Worm (Caenorhabditis elegans) whole organism, late embryonic: ENCODE measurements around the gene Y43F8B.10.

ENCODE experiments used
- C08G9.2 ChIP-seq: sonication (generic microtip); optimal IDR thresholded peaks from 2 replicates; lab custom pipeline; 2016; ENCODE audit warnings: mild to moderate bottlenecking, missing genetic modification characterization, moderate library complexity, missing compliant biosample characterization
- C38D4.7 ChIP-seq: fragments of 200-800 bp; sonication (Bioruptor generic); optimal IDR thresholded peaks from 2 replicates; lab custom pipeline; 2018; ENCODE audit warnings: mild to moderate bottlenecking, missing genetic modification characterization, moderate library complexity, missing compliant biosample characterization
- F13H6.1 ChIP-seq: sonication (generic microtip); optimal IDR thresholded peaks from 2 replicates; lab custom pipeline; 2016; ENCODE audit warnings: missing genetic modification characterization, missing compliant biosample characterization
- K02D7.2 ChIP-seq: sonication (generic microtip); optimal IDR thresholded peaks from 2 replicates; lab custom pipeline; 2017; ENCODE audit warnings: mild to moderate bottlenecking, missing genetic modification characterization, missing compliant biosample characterization
- ahr-1 ChIP-seq: sonication (generic microtip); optimal IDR thresholded peaks from 2 replicates; lab custom pipeline; 2016; ENCODE audit warnings: missing genetic modification characterization, missing compliant biosample characterization
- ama-1 ChIP-seq: fragments of 150-350 bp; optimal IDR thresholded peaks from 2 replicates; lab custom pipeline; 2014
- ceh-14 ChIP-seq: sonication (generic microtip); optimal IDR thresholded peaks from 2 replicates; lab custom pipeline; 2016; ENCODE audit warnings: missing genotype, missing genetic modification characterization, missing compliant biosample characterization
- ceh-22 ChIP-seq: sonication (generic microtip); optimal IDR thresholded peaks from 2 replicates; lab custom pipeline; 2017; ENCODE audit warnings: missing biosample characterization, missing genetic modification characterization
- ceh-24 ChIP-seq: sonication (generic microtip); optimal IDR thresholded peaks from 2 replicates; lab custom pipeline; 2016; ENCODE audit warnings: mild to moderate bottlenecking, missing genetic modification characterization, missing compliant biosample characterization
- ceh-30 ChIP-seq: fragments of 150-350 bp; optimal IDR thresholded peaks from 2 replicates; lab custom pipeline; 2014; ENCODE audit warnings: missing biosample characterization, missing genetic modification characterization
- ceh-48 ChIP-seq: sonication (generic microtip); optimal IDR thresholded peaks from 2 replicates; lab custom pipeline; 2016; ENCODE audit warnings: missing genetic modification characterization, inconsistent platforms, missing compliant biosample characterization
- ceh-9 ChIP-seq: sonication (generic microtip); optimal IDR thresholded peaks from 2 replicates; lab custom pipeline; 2016; ENCODE audit warnings: mild to moderate bottlenecking, missing genetic modification characterization, inconsistent platforms, missing compliant biosample characterization
- dmd-4 ChIP-seq: sonication (generic microtip); optimal IDR thresholded peaks from 2 replicates; lab custom pipeline; 2016; ENCODE audit warnings: borderline replicate concordance, missing genetic modification characterization, missing compliant biosample characterization
- elt-2 ChIP-seq: sonication (generic microtip); optimal IDR thresholded peaks from 2 replicates; lab custom pipeline; 2016; ENCODE audit warnings: missing genetic modification reagents, missing genetic modification characterization, missing compliant biosample characterization
- ets-4 ChIP-seq: sonication (generic microtip); optimal IDR thresholded peaks from 2 replicates; lab custom pipeline; 2016; ENCODE audit warnings: missing genetic modification characterization, missing compliant biosample characterization
- fax-1 ChIP-seq: sonication (generic microtip); optimal IDR thresholded peaks from 2 replicates; lab custom pipeline; 2016; ENCODE audit warnings: missing genotype, missing genetic modification characterization, missing compliant biosample characterization
- fkh-6 ChIP-seq: sonication (generic microtip); optimal IDR thresholded peaks from 2 replicates; lab custom pipeline; 2016; ENCODE audit warnings: missing genetic modification characterization, missing compliant biosample characterization
- gmeb-2 ChIP-seq: sonication (generic microtip); optimal IDR thresholded peaks from 2 replicates; lab custom pipeline; 2016; ENCODE audit warnings: missing genetic modification characterization, inconsistent platforms, missing compliant biosample characterization
- hlh-15 ChIP-seq: sonication (generic microtip); optimal IDR thresholded peaks from 2 replicates; lab custom pipeline; 2016; ENCODE audit warnings: missing genetic modification characterization, missing compliant biosample characterization
- hlh-30 ChIP-seq: sonication (generic microtip); optimal IDR thresholded peaks from 2 replicates; lab custom pipeline; 2017; ENCODE audit warnings: antibody characterized with exemption, missing genetic modification characterization, missing compliant biosample characterization; ENCODE audit not compliant: insufficient read depth
- hlh-6 ChIP-seq: sonication (generic microtip); optimal IDR thresholded peaks from 2 replicates; lab custom pipeline; 2016; ENCODE audit warnings: missing genotype, missing genetic modification characterization, missing compliant biosample characterization
- hlh-8 ChIP-seq: sonication (generic microtip); optimal IDR thresholded peaks from 2 replicates; lab custom pipeline; 2016; ENCODE audit warnings: missing genotype, missing genetic modification characterization, missing compliant biosample characterization
- lim-6 ChIP-seq: sonication (generic microtip); optimal IDR thresholded peaks from 2 replicates; lab custom pipeline; 2016; ENCODE audit warnings: missing genetic modification characterization, missing compliant biosample characterization
- madf-2 ChIP-seq: sonication (generic microtip); optimal IDR thresholded peaks from 2 replicates; lab custom pipeline; 2017; ENCODE audit warnings: missing genetic modification characterization, missing compliant biosample characterization
- mec-3 ChIP-seq: sonication (generic microtip); optimal IDR thresholded peaks from 2 replicates; lab custom pipeline; 2016; ENCODE audit warnings: borderline replicate concordance, missing genetic modification characterization, missing compliant biosample characterization
- nfya-1 ChIP-seq: sonication (generic microtip); optimal IDR thresholded peaks from 2 replicates; lab custom pipeline; 2017; ENCODE audit warnings: missing genetic modification characterization, mild to moderate bottlenecking, missing compliant biosample characterization, antibody characterized with exemption, moderate library complexity
- nhr-11 ChIP-seq: fragments of 150-350 bp; optimal IDR thresholded peaks from 2 replicates; lab custom pipeline; 2014; ENCODE audit warnings: missing biosample characterization, missing genetic modification characterization
- pat-9 ChIP-seq: fragments of 200-800 bp; sonication (Bioruptor generic); optimal IDR thresholded peaks from 2 replicates; lab custom pipeline; 2018; ENCODE audit warnings: mild to moderate bottlenecking, missing genetic modification characterization, moderate library complexity, missing compliant biosample characterization
- pqm-1 ChIP-seq: sonication (generic microtip); optimal IDR thresholded peaks from 2 replicates; lab custom pipeline; 2016; ENCODE audit warnings: missing genetic modification characterization, missing compliant biosample characterization
- pros-1 ChIP-seq: fragments of 150-350 bp; optimal IDR thresholded peaks from 2 replicates; lab custom pipeline; 2014; ENCODE audit warnings: missing biosample characterization, missing genetic modification reagents, missing genetic modification characterization
- ref-2 ChIP-seq: sonication (generic microtip); optimal IDR thresholded peaks from 2 replicates; lab custom pipeline; 2016; ENCODE audit warnings: missing genetic modification characterization, missing compliant biosample characterization
- rnt-1 ChIP-seq: sonication (generic microtip); optimal IDR thresholded peaks from 2 replicates; lab custom pipeline; 2016; ENCODE audit warnings: missing genetic modification characterization, missing compliant biosample characterization
- sox-4 ChIP-seq: sonication (generic microtip); optimal IDR thresholded peaks from 2 replicates; lab custom pipeline; 2017; ENCODE audit warnings: mild to moderate bottlenecking, missing genetic modification characterization, inconsistent platforms, missing compliant biosample characterization
- syd-9 ChIP-seq: sonication (generic microtip); optimal IDR thresholded peaks from 2 replicates; lab custom pipeline; 2016; ENCODE audit warnings: mild to moderate bottlenecking, missing genetic modification characterization, moderate library complexity, missing compliant biosample characterization
- ttx-3 ChIP-seq: sonication (generic microtip); optimal IDR thresholded peaks from 2 replicates; lab custom pipeline; 2016; ENCODE audit warnings: missing genetic modification reagents, missing genetic modification characterization, missing compliant biosample characterization
- unc-3 ChIP-seq, 2 experiments: fragments of 200-800 bp in 1 of 2; sonication (Bioruptor generic) in 1 of 2; sonication (generic microtip) in 1 of 2; conservative IDR thresholded peaks in 1 of 2; optimal IDR thresholded peaks in 1 of 2; 2 replicates each; pipeline versions ENCODE4 v1.3.6 to Lab custom; 2016 to 2022; ENCODE audit warnings: missing compliant biosample characterization in 2 of 2, missing genetic modification characterization in 2 of 2, missing genetic modification reagents in 1 of 2
- zip-5 ChIP-seq: sonication (generic microtip); optimal IDR thresholded peaks from 2 replicates; lab custom pipeline; 2016; ENCODE audit warnings: missing genetic modification characterization, missing compliant biosample characterization
- ztf-16 ChIP-seq: sonication (generic microtip); optimal IDR thresholded peaks from 2 replicates; lab custom pipeline; 2017; ENCODE audit warnings: missing genetic modification characterization, missing compliant biosample characterization

The Y43F8B.10 gene

DNA sequence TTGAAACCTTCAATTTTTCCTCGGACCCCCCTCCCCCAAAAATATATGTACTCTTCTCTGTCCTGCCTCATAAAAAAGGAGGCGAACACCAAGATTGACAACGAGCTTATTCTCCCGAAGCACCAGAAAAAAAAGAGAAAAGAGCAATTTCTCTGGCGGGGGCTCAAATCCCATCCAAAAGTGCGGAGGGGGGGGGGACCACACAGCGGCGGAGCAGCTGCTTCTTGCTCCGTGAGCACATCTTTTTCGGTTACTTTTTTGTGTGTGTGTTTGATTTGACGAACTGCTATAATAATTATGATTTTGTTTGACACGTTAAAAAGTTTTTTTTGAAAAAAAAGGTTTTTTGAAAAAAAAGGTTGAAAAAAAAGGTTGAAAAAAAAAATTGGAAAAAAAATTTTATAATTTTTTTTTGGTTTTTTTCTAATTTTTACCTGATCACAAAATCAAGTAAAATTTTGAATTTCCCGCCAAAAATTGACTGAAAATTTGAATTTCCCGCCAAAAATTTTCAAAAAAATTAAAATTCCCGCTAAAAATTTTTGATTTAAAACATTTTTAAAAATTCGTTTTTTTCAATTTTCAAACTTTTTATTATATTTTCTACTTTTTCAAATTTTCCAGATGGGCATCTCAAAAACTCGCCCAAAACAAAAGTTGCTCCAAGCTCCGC, at the start of gene Y43F8B.10:
Y43F8B.10 (plus strand) TSS at position 623 of the 673 bp plus-strand sequence.
- TF ChIP-seq ama-1 (lab: Kevin White, UChicago) (no peak), ceh-9 (tag; lab: Kevin White, UChicago) (no peak), mec-3 (tag; lab: Kevin White, UChicago) (no peak), ceh-48 (tag; lab: Kevin White, UChicago) (no peak), ref-2 (no peak), syd-9 (tag; lab: Kevin White, UChicago) (no peak), pqm-1 (no peak), madf-2 (tag; lab: Kevin White, UChicago) (no peak), fkh-6 (no peak), F13H6.1 (no peak)

DNA sequence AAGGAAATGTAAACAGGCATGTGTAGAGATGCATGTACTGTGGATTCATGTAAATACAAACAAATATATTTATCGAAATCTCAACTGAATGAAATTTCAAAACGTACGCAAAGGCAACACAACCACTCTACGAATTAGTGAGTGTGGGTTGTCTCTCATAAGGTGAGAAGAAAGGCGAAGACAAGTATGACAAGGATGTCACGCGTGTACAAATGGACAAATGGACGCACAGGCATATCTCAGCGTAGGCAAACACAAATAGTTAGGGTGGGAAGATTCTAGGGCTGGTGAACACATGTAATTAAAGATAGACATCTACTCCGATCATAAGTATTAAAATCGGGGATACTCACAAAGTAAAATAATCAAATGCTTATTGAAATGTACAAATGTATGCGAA, 46.2 kb upstream of the Y43F8B.10 start:
- TF ChIP-seq pros-1 (tag; lab: Kevin White, UChicago) (no peak), ttx-3 (tag; lab: Kevin White, UChicago) (no peak), gmeb-2 (tag; lab: Kevin White, UChicago) (no peak), ceh-9 (tag; lab: Kevin White, UChicago) (no peak), ztf-16 (tag; lab: Kevin White, UChicago) (no peak), ceh-22 (tag; lab: Kevin White, UChicago) (no peak), unc-3 (GFP tag; conservative IDR thresholded peaks at IDR 0.05; lab: Robert Waterston, UW) (no peak), unc-3 (tag; optimal IDR thresholded peaks at IDR 0.05; lab: Kevin White, UChicago) (no peak), lim-6 (tag; lab: Kevin White, UChicago) (no peak), fkh-6 (no peak), pqm-1 (no peak), pat-9 (tag; lab: Kevin White, UChicago) (no peak), elt-2 (tag; lab: Kevin White, UChicago) (no peak)
- TF ChIP-seq, all 69 proteins: peak for 0

DNA sequence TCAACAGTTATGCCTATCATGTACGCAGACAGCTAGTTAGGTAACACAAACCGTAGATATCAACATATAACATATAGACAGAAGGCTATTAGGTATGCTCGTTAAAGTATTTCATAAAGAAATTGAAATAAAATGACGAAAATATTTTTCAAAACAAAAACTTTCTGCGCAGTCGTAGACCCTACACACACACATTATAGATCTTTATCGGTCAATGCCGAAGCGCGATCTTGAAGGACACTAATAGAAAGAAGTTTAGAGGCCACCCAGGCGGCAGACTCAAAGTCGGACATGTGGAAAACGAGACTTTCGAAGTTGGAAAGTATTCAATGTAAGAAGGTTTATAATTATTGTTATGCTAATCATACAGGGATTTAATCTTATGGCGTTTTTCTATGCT, 45.3 kb upstream of the Y43F8B.10 start:
- TF ChIP-seq zip-5 (tag; lab: Kevin White, UChicago) (no peak), sox-4 (no peak), ceh-14 (tag; lab: Kevin White, UChicago) (no peak), nfya-1 (tag; lab: Kevin White, UChicago) (no peak), dmd-4 (no peak), K02D7.2 (tag; lab: Kevin White, UChicago) (no peak), ets-4 (tag; lab: Kevin White, UChicago) (no peak)

DNA sequence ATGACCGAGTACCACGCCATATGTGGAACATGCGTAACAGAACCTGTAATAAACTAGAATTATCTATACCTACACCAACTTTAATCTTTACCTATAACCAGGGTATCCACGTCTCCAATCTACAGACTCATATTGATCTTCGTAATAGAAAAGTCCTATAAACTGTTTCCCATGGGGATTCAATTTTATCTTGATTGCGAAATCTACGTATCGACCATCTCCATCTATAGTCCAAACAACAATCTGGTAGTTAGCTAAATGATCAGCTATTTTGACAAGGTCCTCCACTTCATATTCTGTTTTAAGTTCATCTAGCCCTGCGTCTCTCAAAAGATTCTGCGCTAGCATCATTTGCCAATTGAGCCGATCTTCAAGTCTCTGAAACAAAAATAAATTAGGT, 44.7 kb upstream of the Y43F8B.10 start:
- peak; percentile 80 for TF ChIP-seq rnt-1 (tag; lab: Kevin White, UChicago)
- no peak for TF ChIP-seq fax-1 (tag; lab: Kevin White, UChicago)
- TF ChIP-seq, all 69 proteins: peak for 1

DNA sequence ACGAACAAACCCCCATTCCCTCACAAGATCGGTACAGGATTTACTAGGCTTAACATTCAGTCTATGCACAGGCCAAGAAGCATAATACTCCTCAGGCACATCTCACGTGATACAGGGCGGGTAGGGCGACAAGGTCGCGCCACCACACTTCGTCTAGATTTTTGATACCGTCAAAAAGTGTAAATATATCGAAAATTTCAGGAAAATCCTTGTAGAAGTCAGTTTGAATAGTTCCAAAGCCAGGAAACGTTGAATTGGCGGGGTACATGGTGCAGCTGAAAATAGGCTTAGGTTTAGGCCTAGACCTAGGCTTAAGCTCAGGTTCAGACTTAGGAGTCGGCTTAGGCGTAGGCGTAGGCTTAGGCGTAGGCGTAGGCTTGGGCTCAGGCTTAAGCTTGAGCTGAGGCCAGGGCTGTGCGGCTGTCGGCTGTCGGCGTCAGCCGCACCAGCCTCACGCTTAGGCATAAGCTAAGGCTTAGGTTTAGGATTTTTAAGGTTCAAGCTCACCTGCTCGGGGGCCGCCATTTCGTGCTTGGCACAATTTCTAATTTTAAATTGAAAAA, 43.8 kb upstream of the Y43F8B.10 start:
- TF ChIP-seq mec-3 (tag; lab: Kevin White, UChicago) (no peak), ref-2 (no peak), fkh-6 (no peak), C08G9.2 (tag; lab: Kevin White, UChicago) (peak; percentile 21), hlh-8 (tag; lab: Kevin White, UChicago) (no peak), pqm-1 (no peak), hlh-6 (tag; lab: Kevin White, UChicago) (no peak), C38D4.7 (peak; percentile 45), ceh-14 (tag; lab: Kevin White, UChicago) (no peak), ceh-24 (tag; lab: Kevin White, UChicago) (no peak), syd-9 (tag; lab: Kevin White, UChicago) (no peak), rnt-1 (tag; lab: Kevin White, UChicago) (no peak), hlh-30 (tag; lab: Kevin White, UChicago) (peak; percentile 7), ceh-30 (tag; lab: Kevin White, UChicago) (no peak), nhr-11 (tag; lab: Kevin White, UChicago) (no peak), madf-2 (tag; lab: Kevin White, UChicago) (no peak), hlh-15 (tag; lab: Kevin White, UChicago) (no peak), nfya-1 (tag; lab: Kevin White, UChicago) (no peak), ahr-1 (tag; lab: Kevin White, UChicago) (no peak), unc-3 (GFP tag; conservative IDR thresholded peaks at IDR 0.05; lab: Robert Waterston, UW) (no peak), unc-3 (tag; optimal IDR thresholded peaks at IDR 0.05; lab: Kevin White, UChicago) (no peak), zip-5 (tag; lab: Kevin White, UChicago) (no peak), ceh-9 (tag; lab: Kevin White, UChicago) (no peak), gmeb-2 (tag; lab: Kevin White, UChicago) (peak; percentile 23)
- TF ChIP-seq, all 69 proteins: peak for 4
